Worm (Caenorhabditis elegans) whole organism, mixed stage, embryonic: ENCODE results near the gene tnt-3.

Source experiments
- blmp-1 ChIP-seq: fragments of 150-350 bp; optimal IDR thresholded peaks from 2 replicates; lab custom pipeline; 2014; ENCODE audit warnings: missing biosample characterization, missing genetic modification characterization
- elt-1 ChIP-seq: sonication (generic microtip); optimal IDR thresholded peaks from 2 replicates; lab custom pipeline; 2017; ENCODE audit warnings: missing genetic modification characterization, mild to moderate bottlenecking, missing compliant biosample characterization, antibody characterized with exemption, moderate library complexity, borderline replicate concordance; ENCODE audit not compliant: insufficient read depth
- mab-5 ChIP-seq: fragments of 150-350 bp; optimal IDR thresholded peaks from 2 replicates; lab custom pipeline; 2014; ENCODE audit warnings: missing biosample characterization, missing genetic modification characterization
- nhr-12 ChIP-seq: fragments of 150-350 bp; optimal IDR thresholded peaks from 2 replicates; lab custom pipeline; 2014; ENCODE audit warnings: missing biosample characterization, missing genetic modification characterization
- nhr-28 ChIP-seq: fragments of 150-350 bp; optimal IDR thresholded peaks from 2 replicates; lab custom pipeline; 2014; ENCODE audit warnings: missing biosample characterization, missing genetic modification characterization
- unc-39 ChIP-seq: fragments of 150-350 bp; optimal IDR thresholded peaks from 2 replicates; lab custom pipeline; 2014; ENCODE audit warnings: missing biosample characterization, missing genetic modification characterization
- ztf-11 ChIP-seq: fragments of 150-350 bp; optimal IDR thresholded peaks from 2 replicates; lab custom pipeline; 2014; ENCODE audit warnings: missing biosample characterization, missing genetic modification characterization

- TF ChIP-seq nhr-28 (tag; lab: Kevin White, UChicago) (no peak), unc-39 (tag; lab: Kevin White, UChicago) (no peak), elt-1 (tag; lab: Kevin White, UChicago) (no peak), blmp-1 (tag; lab: Kevin White, UChicago) (no peak), ztf-11 (tag; lab: Kevin White, UChicago) (no peak), nhr-12 (tag; lab: Kevin White, UChicago) (no peak), mab-5 (tag; lab: Kevin White, UChicago) (no peak)
Measured at ce11 chrX:7975741-7976140, 30.8 kb upstream of the tnt-3 start.
